Worm (Caenorhabditis elegans) whole organism, L1 larva: ENCODE data around the gene osm-1.

ENCODE experiments used
- ama-1 ChIP-seq: fragments of 150-350 bp; optimal IDR thresholded peaks from 2 replicates; lab custom pipeline; 2014
- ceh-82 ChIP-seq, 3 experiments: fragments of 150-350 bp in 1 of 3; sonication (generic microtip) in 2 of 3; optimal IDR thresholded peaks; 2 replicates each; lab custom pipeline; 2014 to 2017; ENCODE audit warnings: missing biosample characterization in 3 of 3, missing genetic modification characterization in 3 of 3
- fos-1 ChIP-seq: fragments of 150-350 bp; optimal IDR thresholded peaks from 2 replicates; lab custom pipeline; 2014; ENCODE audit warnings: missing biosample characterization, missing genetic modification characterization
- mab-9 ChIP-seq: fragments of 200-800 bp; sonication (Bioruptor generic); IDR thresholded peaks from 2 replicates; pipeline ENCODE4 v1.3.6; 2022; ENCODE audit warnings: missing genetic modification reagents, missing genetic modification characterization, missing compliant biosample characterization
- sptf-1 ChIP-seq: fragments of 150-350 bp; optimal IDR thresholded peaks from 2 replicates; lab custom pipeline; 2014; ENCODE audit warnings: missing biosample characterization, missing genetic modification characterization

ce11 chrX:16596972-16597371, 56.5 kb downstream of the osm-1 start:
- TF ChIP-seq sptf-1 (tag; lab: Kevin White, UChicago) (no peak), mab-9 (no peak), fos-1 (tag; lab: Kevin White, UChicago) (no peak), ceh-82 (tag; optimal IDR thresholded peaks at IDR 0.05; lab: Kevin White, UChicago) (no peak), ama-1 (no peak)
